Fruit fly (Drosophila melanogaster) whole organism: ENCODE data around the gene CG1951.

ENCODE experiments used
- pan ChIP-seq: fragments of >200 bp; optimal IDR thresholded peaks from 2 replicates; lab custom pipeline; 2017
- usp ChIP-seq: fragments of >200 bp; optimal IDR thresholded peaks from 2 replicates; lab custom pipeline; 2017; ENCODE audit warnings: missing biosample characterization, missing genetic modification characterization, mixed read lengths

dm6 chr3R:29076609-29077008, 49.6 kb downstream of the CG1951 start:
- no peak for TF ChIP-seq pan (lab: Kevin White, UChicago)
- TF ChIP-seq usp (GFP tag; lab: Kevin White, UChicago), result no peak
